Worm (Caenorhabditis elegans): Measurements from ENCODE around the gene Y41D4B.15.
A peak's percentile ranks its signal among the peaks of the same experiment; 100 is the strongest.

Y41D4B.15 gene

ce11 chrIV:1600784-1601183, 36.9 kb downstream of the Y41D4B.15 start:
- TF ChIP-seq sea-2 (GFP tag; IDR thresholded peaks at IDR 0.05) (no peak), F22D6.2 (tag; optimal IDR thresholded peaks at IDR 0.05) (no peak), F33H1.4 (GFP tag; IDR thresholded peaks at IDR 0.05) (peak; percentile 67)

- TF ChIP-seq cebp-1 (GFP tag; IDR thresholded peaks at IDR 0.05) (no peak), cebp-1 (tag; optimal IDR thresholded peaks at IDR 0.05) (no peak), zim-3 (tag; optimal IDR thresholded peaks at IDR 0.05) (no peak), F57A8.1 (GFP tag; optimal IDR thresholded peaks at IDR 0.05) (no peak), xnd-1 (tag; optimal IDR thresholded peaks at IDR 0.05) (no peak), madf-10 (tag; optimal IDR thresholded peaks at IDR 0.05) (no peak), ceh-27 (GFP tag; optimal IDR thresholded peaks at IDR 0.05) (no peak), let-526 (GFP tag; IDR thresholded peaks at IDR 0.05) (no peak)
Measured at ce11 chrIV:1601357-1601756, 37.5 kb downstream of the Y41D4B.15 start, which contains the start of gene set-23. TSS of gene set-23 (plus strand) at chrIV:1601657.

ce11 chrIV:1602936-1603457, 39.1 kb downstream of the Y41D4B.15 start:
- TF ChIP-seq attf-3 (GFP tag; conservative IDR thresholded peaks at IDR 0.05) (no peak), hlh-12 (tag; optimal IDR thresholded peaks at IDR 0.05) (no peak), repo-1 (tag; optimal IDR thresholded peaks at IDR 0.05) (no peak), bed-1 (GFP tag; IDR thresholded peaks at IDR 0.05) (no peak), F52B5.7 (tag; optimal IDR thresholded peaks at IDR 0.05) (no peak), nhr-120 (GFP tag; IDR thresholded peaks at IDR 0.05) (no peak), chd-7 (tag; optimal IDR thresholded peaks at IDR 0.05) (no peak), madf-3 (GFP tag; IDR thresholded peaks at IDR 0.05) (no peak), C17E4.6 (GFP tag; IDR thresholded peaks at IDR 0.05) (no peak), nfyb-1 (GFP tag; IDR thresholded peaks at IDR 0.05) (no peak), F10E7.11 (tag; optimal IDR thresholded peaks at IDR 0.05) (no peak), K12H6.12 (tag; optimal IDR thresholded peaks at IDR 0.05) (no peak), lsl-1 (GFP tag; optimal IDR thresholded peaks at IDR 0.05) (no peak)

ce11 chrIV:1605276-1605762, 41.4 kb downstream of the Y41D4B.15 start, which contains the start of gene Y41D4B.11:
TSS of gene Y41D4B.11 (plus strand) at chrIV:1605712.
- TF ChIP-seq F37B4.10 (GFP tag; IDR thresholded peaks at IDR 0.05) (no peak), ceh-100 (GFP tag; IDR thresholded peaks at IDR 0.05) (no peak), B0336.3 (GFP tag; IDR thresholded peaks at IDR 0.05) (no peak), hlh-26 (GFP tag; conservative IDR thresholded peaks at IDR 0.05) (no peak), rec-8 (tag; optimal IDR thresholded peaks at IDR 0.05) (no peak), atf-7 (tag; optimal IDR thresholded peaks at IDR 0.05) (no peak), sdz-38 (tag; optimal IDR thresholded peaks at IDR 0.05) (no peak), ets-4 (GFP tag; optimal IDR thresholded peaks at IDR 0.05) (no peak), repo-1 (tag; optimal IDR thresholded peaks at IDR 0.05) (no peak), ekl-4 (GFP tag; IDR thresholded peaks at IDR 0.05) (no peak), mes-4 (tag; optimal IDR thresholded peaks at IDR 0.05) (no peak), mel-28 (tag; optimal IDR thresholded peaks at IDR 0.05; ENCODE audit: borderline replicate concordance) (no peak), unc-130 (GFP tag; optimal IDR thresholded peaks at IDR 0.05) (no peak), nhr-179 (tag; optimal IDR thresholded peaks at IDR 0.05) (no peak), Y53F4B.3 (GFP tag; IDR thresholded peaks at IDR 0.05) (no peak), sptf-2 (GFP tag; optimal IDR thresholded peaks at IDR 0.05) (no peak), mxl-1 (tag; optimal IDR thresholded peaks at IDR 0.05) (no peak), snpc-1.1 (tag; optimal IDR thresholded peaks at IDR 0.05; ENCODE audit: insufficient read depth) (no peak), F49E8.2 (tag; optimal IDR thresholded peaks at IDR 0.05; ENCODE audit: insufficient read depth) (no peak)

Data from whole organism, young adult.